Worm (Caenorhabditis elegans) whole organism, midembryonic: Measurements from ENCODE around the gene nspg-6.

ENCODE experiments used
- T22C8.4 ChIP-seq: fragments of 200-800 bp; sonication (Bioruptor generic); IDR thresholded peaks from 2 replicates; pipeline ENCODE4 v1.3.6; 2022; ENCODE audit warnings: missing genetic modification characterization, missing compliant biosample characterization
- cog-1 ChIP-seq: sonication (generic microtip); optimal IDR thresholded peaks from 2 replicates; lab custom pipeline; 2016; ENCODE audit warnings: missing genetic modification characterization, missing compliant biosample characterization
- flt-1 ChIP-seq: fragments of 200-800 bp; sonication (Bioruptor generic); IDR thresholded peaks from 2 replicates; pipeline ENCODE4 v1.3.6; 2022; ENCODE audit warnings: missing genetic modification characterization, missing compliant biosample characterization
- klf-2 ChIP-seq: fragments of 200-800 bp; sonication (Bioruptor generic); conservative IDR thresholded peaks from 2 replicates; pipeline ENCODE4 v1.3.6; 2022; ENCODE audit warnings: missing genetic modification reagents, missing genetic modification characterization, missing compliant biosample characterization
- med-1 ChIP-seq: sonication (generic microtip); optimal IDR thresholded peaks from 2 replicates; lab custom pipeline; 2017; ENCODE audit warnings: missing genetic modification characterization, mild to moderate bottlenecking, missing compliant biosample characterization, antibody characterized with exemption, missing genetic modification reagents; ENCODE audit not compliant: insufficient read depth
- ref-1 ChIP-seq: fragments of 200-800 bp; sonication (Bioruptor generic); conservative IDR thresholded peaks from 2 replicates; pipeline ENCODE4 v1.3.6; 2022; ENCODE audit warnings: missing genetic modification reagents, missing genetic modification characterization, missing compliant biosample characterization
- tab-1 ChIP-seq: fragments of 200-800 bp; sonication (Bioruptor generic); IDR thresholded peaks from 2 replicates; pipeline ENCODE4 v1.3.6; 2022; ENCODE audit warnings: missing genetic modification characterization, missing compliant biosample characterization
- ztf-23 ChIP-seq: fragments of 200-800 bp; sonication (Bioruptor generic); IDR thresholded peaks from 2 replicates; pipeline ENCODE4 v1.3.6; 2022; ENCODE audit warnings: missing genetic modification reagents, missing genetic modification characterization, missing compliant biosample characterization
- ztf-29 ChIP-seq: fragments of 200-800 bp; sonication (Bioruptor generic); IDR thresholded peaks from 2 replicates; pipeline ENCODE4 v1.3.6; 2022; ENCODE audit warnings: missing genetic modification reagents, missing genetic modification characterization, missing compliant biosample characterization

Gene nspg-6

ce11 chrIII:7338693-7339092, 23.9 kb upstream of the nspg-6 start, which contains the start of gene kap-1:
Gene kap-1, plus strand, starts transcription at chrIII:7338835.
- TF ChIP-seq ztf-29 (GFP tag; lab: Robert Waterston, UW) = no peak
- no peak for TF ChIP-seq klf-2 (GFP tag; lab: Robert Waterston, UW)
- no peak for TF ChIP-seq med-1 (GFP tag; lab: Kevin White, UChicago)

ce11 chrIII:7338009-7338408, 23.2 kb upstream of the nspg-6 start:
- TF ChIP-seq cog-1 (tag; lab: Kevin White, UChicago) (no peak), ref-1 (GFP tag; lab: Robert Waterston, UW) (no peak), tab-1 (GFP tag; lab: Robert Waterston, UW) (no peak), klf-2 (GFP tag; lab: Robert Waterston, UW) (no peak), T22C8.4 (GFP tag; lab: Robert Waterston, UW) (no peak), ztf-29 (GFP tag; lab: Robert Waterston, UW) (no peak), flt-1 (GFP tag; lab: Robert Waterston, UW) (no peak), med-1 (GFP tag; lab: Kevin White, UChicago) (no peak), ztf-23 (GFP tag; lab: Robert Waterston, UW) (no peak)

ce11 chrIII:7336214-7336613, 21.4 kb upstream of the nspg-6 start, which contains the start of gene gsp-2:
Gene gsp-2, plus strand, starts transcription at chrIII:7336587.
- TF ChIP-seq tab-1 (GFP tag; lab: Robert Waterston, UW) = no peak
- TF ChIP-seq flt-1 (GFP tag; lab: Robert Waterston, UW) = peak; percentile 63

- no peak for TF ChIP-seq klf-2 (GFP tag; lab: Robert Waterston, UW)
- TF ChIP-seq ztf-23 (GFP tag; lab: Robert Waterston, UW) = peak; percentile 65; the same call in 1 of the 2 replicates
Observed at ce11 chrIII:7335220-7335619, 20.4 kb upstream of the nspg-6 start, which contains the start of gene F56C9.10. Gene F56C9.10, minus strand, starts transcription at chrIII:7335316.

- 0 out of 2 replicates have a peak, but pooled peaks have one; percentile 42 for TF ChIP-seq flt-1 (GFP tag; lab: Robert Waterston, UW)
Observed at ce11 chrIII:7333906-7334531, 19.2 kb upstream of the nspg-6 start.

ce11 chrIII:7331671-7332070, 16.9 kb upstream of the nspg-6 start:
- no peak for TF ChIP-seq T22C8.4 (GFP tag; lab: Robert Waterston, UW)
- no peak for TF ChIP-seq tab-1 (GFP tag; lab: Robert Waterston, UW)
- TF ChIP-seq ztf-29 (GFP tag; lab: Robert Waterston, UW) = no peak
- TF ChIP-seq ref-1 (GFP tag; lab: Robert Waterston, UW) = no peak
- no peak for TF ChIP-seq ztf-23 (GFP tag; lab: Robert Waterston, UW)
- no peak for TF ChIP-seq med-1 (GFP tag; lab: Kevin White, UChicago)
- no peak for TF ChIP-seq flt-1 (GFP tag; lab: Robert Waterston, UW)
- TF ChIP-seq cog-1 (tag; lab: Kevin White, UChicago) = no peak
- TF ChIP-seq klf-2 (GFP tag; lab: Robert Waterston, UW) = no peak

DNA sequence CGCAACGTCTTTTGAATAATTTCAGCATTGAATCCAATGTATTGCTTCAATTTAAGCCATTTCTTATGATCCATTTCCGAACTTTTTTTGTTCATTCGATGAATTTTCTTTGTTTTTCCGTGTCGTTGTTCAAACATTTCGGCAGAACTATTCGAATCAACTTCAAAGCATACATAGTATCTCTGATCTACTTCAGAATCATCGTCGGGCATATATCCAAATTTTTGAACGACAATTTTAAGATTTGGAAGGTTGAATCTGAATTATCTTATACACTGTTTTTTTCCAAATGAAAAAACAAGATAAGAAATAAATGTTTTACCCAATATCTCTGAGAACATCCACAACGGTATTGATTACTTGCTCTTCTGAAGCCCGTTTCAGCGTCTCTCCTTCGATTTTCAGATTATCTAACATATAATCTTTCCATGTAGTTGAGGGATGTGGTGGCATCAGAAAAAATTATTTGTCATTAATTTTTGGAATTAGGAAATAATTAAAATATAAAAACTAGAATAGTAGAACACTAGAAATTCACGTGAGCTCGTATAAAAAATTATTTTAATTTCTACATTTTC, 14.5 kb upstream of the nspg-6 start, which contains the start of gene lab-2:
lab-2 (minus strand) TSS at position 453 of the 578 bp plus-strand sequence.
- TF ChIP-seq ref-1 (GFP tag; lab: Robert Waterston, UW) (no peak), ztf-23 (GFP tag; lab: Robert Waterston, UW) (no peak), flt-1 (GFP tag; lab: Robert Waterston, UW) (no peak), med-1 (GFP tag; lab: Kevin White, UChicago) (no peak), tab-1 (GFP tag; lab: Robert Waterston, UW) (no peak), ztf-29 (GFP tag; lab: Robert Waterston, UW) (no peak), cog-1 (tag; lab: Kevin White, UChicago) (no peak), klf-2 (GFP tag; lab: Robert Waterston, UW) (no peak), T22C8.4 (GFP tag; lab: Robert Waterston, UW) (no peak)

ce11 chrIII:7323331-7323730, 8.6 kb upstream of the nspg-6 start:
- no peak for TF ChIP-seq med-1 (GFP tag; lab: Kevin White, UChicago)
- no peak for TF ChIP-seq klf-2 (GFP tag; lab: Robert Waterston, UW)
- no peak for TF ChIP-seq ztf-29 (GFP tag; lab: Robert Waterston, UW)
- no peak for TF ChIP-seq tab-1 (GFP tag; lab: Robert Waterston, UW)
- no peak for TF ChIP-seq T22C8.4 (GFP tag; lab: Robert Waterston, UW)
- no peak for TF ChIP-seq flt-1 (GFP tag; lab: Robert Waterston, UW)
- no peak for TF ChIP-seq cog-1 (tag; lab: Kevin White, UChicago)
- no peak for TF ChIP-seq ztf-23 (GFP tag; lab: Robert Waterston, UW)
- no peak for TF ChIP-seq ref-1 (GFP tag; lab: Robert Waterston, UW)

ce11 chrIII:7322018-7322417, 7.2 kb upstream of the nspg-6 start:
- TF ChIP-seq cog-1 (tag; lab: Kevin White, UChicago) (no peak), tab-1 (GFP tag; lab: Robert Waterston, UW) (no peak), ztf-29 (GFP tag; lab: Robert Waterston, UW) (no peak), flt-1 (GFP tag; lab: Robert Waterston, UW) (no peak), T22C8.4 (GFP tag; lab: Robert Waterston, UW) (no peak), ref-1 (GFP tag; lab: Robert Waterston, UW) (no peak), klf-2 (GFP tag; lab: Robert Waterston, UW) (no peak), med-1 (GFP tag; lab: Kevin White, UChicago) (no peak), ztf-23 (GFP tag; lab: Robert Waterston, UW) (no peak)
